Worm (Caenorhabditis elegans) whole organism, young adult: ENCODE results near the gene clc-28.
A peak's percentile ranks its signal among the peaks of the same experiment; 100 is the strongest.

Source experiments
- B0336.3 ChIP-seq: fragments of 200-800 bp; sonication (Bioruptor generic); IDR thresholded peaks from 2 replicates; pipeline ENCODE4 v1.3.6; 2022; ENCODE audit warnings: missing genetic modification characterization, missing compliant biosample characterization
- C06A6.2 ChIP-seq: fragments of 200-800 bp; sonication (Bioruptor generic); conservative IDR thresholded peaks from 2 replicates; pipeline ENCODE4 v1.3.6; 2022; ENCODE audit warnings: missing genetic modification characterization, missing compliant biosample characterization
- D2030.7 ChIP-seq: fragments of 200-800 bp; sonication (Bioruptor generic); IDR thresholded peaks from 2 replicates; pipeline ENCODE4 v1.3.6; 2022; ENCODE audit warnings: missing genetic modification reagents, missing genetic modification characterization, missing compliant biosample characterization
- F23B12.7 ChIP-seq: sonication (generic microtip); optimal IDR thresholded peaks from 2 replicates; lab custom pipeline; 2017; ENCODE audit warnings: missing genetic modification characterization, mild to moderate bottlenecking, missing compliant biosample characterization, antibody characterized with exemption, moderate library complexity; ENCODE audit not compliant: insufficient read depth
- F37B4.10 ChIP-seq: fragments of 200-800 bp; sonication (Bioruptor generic); IDR thresholded peaks from 2 replicates; pipeline ENCODE4 v1.3.6; 2022; ENCODE audit warnings: missing genetic modification characterization, missing compliant biosample characterization
- F49E8.2 ChIP-seq: sonication (generic microtip); optimal IDR thresholded peaks from 3 replicates; lab custom pipeline; 2017; ENCODE audit warnings: missing genetic modification characterization, mild to moderate bottlenecking, missing compliant biosample characterization, antibody characterized with exemption, moderate library complexity; ENCODE audit not compliant: insufficient read depth
- F57A8.1 ChIP-seq: fragments of 200-800 bp; sonication (Bioruptor generic); optimal IDR thresholded peaks from 2 replicates; lab custom pipeline; 2018; ENCODE audit warnings: mild to moderate bottlenecking, missing genetic modification characterization, moderate library complexity, missing compliant biosample characterization
- T07F8.4 ChIP-seq: sonication (generic microtip); optimal IDR thresholded peaks from 2 replicates; lab custom pipeline; 2016; ENCODE audit warnings: mild to moderate bottlenecking, missing genetic modification characterization, moderate library complexity, missing compliant biosample characterization
- Y53F4B.3 ChIP-seq: fragments of 200-800 bp; sonication (Bioruptor generic); IDR thresholded peaks from 2 replicates; pipeline ENCODE4 v1.3.6; 2022; ENCODE audit warnings: missing genetic modification reagents, missing genetic modification characterization, missing compliant biosample characterization
- Y79H2A.3 ChIP-seq: fragments of 200-800 bp; sonication (Bioruptor generic); conservative IDR thresholded peaks from 2 replicates; pipeline ENCODE4 v1.3.6; 2022; ENCODE audit warnings: missing genetic modification reagents, missing genetic modification characterization, missing compliant biosample characterization
- Y95B8A.8 ChIP-seq: fragments of 200-800 bp; sonication (Bioruptor generic); IDR thresholded peaks from 2 replicates; pipeline ENCODE4 v1.3.6; 2022; ENCODE audit warnings: missing genetic modification reagents, missing genetic modification characterization, missing compliant biosample characterization
- aptf-2 ChIP-seq: fragments of 200-800 bp; sonication (Bioruptor generic); conservative IDR thresholded peaks from 2 replicates; pipeline ENCODE4 v1.3.6; 2022; ENCODE audit warnings: missing genetic modification reagents, missing genetic modification characterization, missing compliant biosample characterization
- atf-7 ChIP-seq: sonication (generic microtip); optimal IDR thresholded peaks from 2 replicates; lab custom pipeline; 2017; ENCODE audit warnings: mild to moderate bottlenecking, missing genetic modification characterization, missing compliant biosample characterization
- attf-5 ChIP-seq: fragments of 200-800 bp; sonication (Bioruptor generic); optimal IDR thresholded peaks from 2 replicates; lab custom pipeline; 2018; ENCODE audit warnings: mild to moderate bottlenecking, missing genetic modification characterization, missing compliant biosample characterization
- bed-1 ChIP-seq: fragments of 200-800 bp; sonication (Bioruptor generic); IDR thresholded peaks from 2 replicates; pipeline ENCODE4 v1.3.6; 2022; ENCODE audit warnings: missing genetic modification reagents, missing genetic modification characterization, missing compliant biosample characterization
- cebp-1 ChIP-seq, 2 experiments: fragments of 200-800 bp in 1 of 2; sonication (Bioruptor generic) in 1 of 2; sonication (generic microtip) in 1 of 2; IDR thresholded peaks in 1 of 2; optimal IDR thresholded peaks in 1 of 2; 2 replicates each; pipeline versions ENCODE4 v1.3.6 to Lab custom; 2017 to 2022; ENCODE audit warnings: missing compliant biosample characterization in 2 of 2, missing genetic modification characterization in 2 of 2, mild to moderate bottlenecking in 1 of 2, missing genetic modification reagents in 1 of 2, moderate library complexity in 1 of 2
- ceh-100 ChIP-seq: fragments of 200-800 bp; sonication (Bioruptor generic); IDR thresholded peaks from 2 replicates; pipeline ENCODE4 v1.3.6; 2022; ENCODE audit warnings: missing genetic modification reagents, missing genetic modification characterization, missing compliant biosample characterization
- die-1 ChIP-seq: sonication (generic microtip); optimal IDR thresholded peaks from 2 replicates; lab custom pipeline; 2016; ENCODE audit warnings: missing genotype, mild to moderate bottlenecking, missing genetic modification characterization, missing compliant biosample characterization
- dox-1 ChIP-seq: fragments of 200-800 bp; sonication (Bioruptor generic); IDR thresholded peaks from 2 replicates; pipeline ENCODE4 v1.3.6; 2022; ENCODE audit warnings: missing genetic modification reagents, missing genetic modification characterization, missing compliant biosample characterization
- dpff-1 ChIP-seq: sonication (generic microtip); optimal IDR thresholded peaks from 2 replicates; lab custom pipeline; 2017; ENCODE audit warnings: mild to moderate bottlenecking, missing genetic modification characterization, missing compliant biosample characterization
- dpl-1 ChIP-seq: fragments of 150-350 bp; optimal IDR thresholded peaks from 2 replicates; lab custom pipeline; 2014; ENCODE audit warnings: missing biosample characterization, missing genetic modification reagents, missing genetic modification characterization
- efl-1 ChIP-seq: fragments of 150-350 bp; optimal IDR thresholded peaks from 2 replicates; lab custom pipeline; 2014; ENCODE audit warnings: missing biosample characterization, missing genetic modification reagents, missing genetic modification characterization
- ekl-4 ChIP-seq: fragments of 200-800 bp; sonication (Bioruptor generic); IDR thresholded peaks from 2 replicates; pipeline ENCODE4 v1.3.6; 2022; ENCODE audit warnings: missing genetic modification reagents, missing genetic modification characterization, missing compliant biosample characterization
- hlh-12 ChIP-seq: sonication (generic microtip); optimal IDR thresholded peaks from 2 replicates; lab custom pipeline; 2016; ENCODE audit warnings: missing genetic modification characterization, missing compliant biosample characterization
- hmg-1.2 ChIP-seq: fragments of 200-800 bp; sonication (Bioruptor generic); IDR thresholded peaks from 2 replicates; pipeline ENCODE4 v1.3.6; 2022; ENCODE audit warnings: missing genetic modification reagents, missing genetic modification characterization, missing compliant biosample characterization
- hsf-1 ChIP-seq: fragments of 200-800 bp; sonication (Bioruptor generic); IDR thresholded peaks from 2 replicates; pipeline ENCODE4 v1.3.6; 2022; ENCODE audit warnings: missing genetic modification reagents, missing genetic modification characterization, missing compliant biosample characterization
- lin-35 ChIP-seq, 3 experiments: fragments of 150-350 bp in 2 of 3; sonication (generic microtip) in 1 of 3; optimal IDR thresholded peaks; 2 replicates each; lab custom pipeline; 2014 to 2018; ENCODE audit warnings: missing biosample characterization in 3 of 3, missing genetic modification characterization in 3 of 3, missing genetic modification reagents in 3 of 3
- lin-40 ChIP-seq: sonication (generic microtip); optimal IDR thresholded peaks from 2 replicates; lab custom pipeline; 2016; ENCODE audit warnings: missing genetic modification characterization, mild to moderate bottlenecking, missing compliant biosample characterization, missing genotype, missing genetic modification reagents
- lin-54 ChIP-seq: fragments of 200-800 bp; sonication (Bioruptor generic); optimal IDR thresholded peaks from 2 replicates; lab custom pipeline; 2018; ENCODE audit warnings: mild to moderate bottlenecking, missing genetic modification characterization, missing compliant biosample characterization
- madf-3 ChIP-seq: fragments of 200-800 bp; sonication (Bioruptor generic); IDR thresholded peaks from 2 replicates; pipeline ENCODE4 v1.3.6; 2022; ENCODE audit warnings: missing genetic modification reagents, missing genetic modification characterization, missing compliant biosample characterization
- mes-4 ChIP-seq: sonication (generic microtip); optimal IDR thresholded peaks from 2 replicates; lab custom pipeline; 2016; ENCODE audit warnings: missing genotype, missing genetic modification characterization, missing compliant biosample characterization
- nfya-2 ChIP-seq: fragments of 200-800 bp; sonication (Bioruptor generic); IDR thresholded peaks from 2 replicates; pipeline ENCODE4 v1.3.6; 2022; ENCODE audit warnings: missing genetic modification reagents, missing genetic modification characterization, missing compliant biosample characterization
- nhr-179 ChIP-seq: sonication (generic microtip); optimal IDR thresholded peaks from 2 replicates; lab custom pipeline; 2016; ENCODE audit warnings: mild to moderate bottlenecking, missing genetic modification characterization, missing compliant biosample characterization
- nhr-90 ChIP-seq: sonication (generic microtip); optimal IDR thresholded peaks from 2 replicates; lab custom pipeline; 2016; ENCODE audit warnings: missing genotype, mild to moderate bottlenecking, missing genetic modification characterization, missing compliant biosample characterization
- pbrm-1 ChIP-seq: fragments of 200-800 bp; sonication (Bioruptor generic); IDR thresholded peaks from 2 replicates; pipeline ENCODE4 v1.3.6; 2022; ENCODE audit warnings: missing genetic modification reagents, missing genetic modification characterization, missing compliant biosample characterization
- pha-4 ChIP-seq: fragments of 150-350 bp; sonication (generic microtip); optimal IDR thresholded peaks from 2 replicates; lab custom pipeline; 2014; ENCODE audit warnings: missing biosample characterization, missing genetic modification reagents, missing genetic modification characterization
- rcor-1 ChIP-seq: fragments of 200-800 bp; sonication (Bioruptor generic); IDR thresholded peaks from 2 replicates; pipeline ENCODE4 v1.3.6; 2022; ENCODE audit warnings: missing genetic modification reagents, missing genetic modification characterization, missing compliant biosample characterization
- rec-8 ChIP-seq, 2 experiments: sonication (generic microtip); optimal IDR thresholded peaks; 2 replicates each; lab custom pipeline; 2016; ENCODE audit warnings: mild to moderate bottlenecking in 2 of 2, missing genetic modification characterization in 2 of 2, missing genetic modification reagents in 2 of 2, missing genotype in 2 of 2, missing biosample characterization in 1 of 2, missing compliant biosample characterization in 1 of 2, moderate library complexity in 1 of 2
- sdz-38 ChIP-seq: sonication (generic microtip); optimal IDR thresholded peaks from 2 replicates; lab custom pipeline; 2016; ENCODE audit warnings: missing genotype, missing genetic modification characterization, missing compliant biosample characterization
- snpc-1.1 ChIP-seq: sonication (generic microtip); optimal IDR thresholded peaks from 2 replicates; lab custom pipeline; 2017; ENCODE audit warnings: missing genetic modification characterization, mild to moderate bottlenecking, missing compliant biosample characterization, antibody characterized with exemption, moderate library complexity, missing genotype, missing genetic modification reagents; ENCODE audit not compliant: insufficient read depth
- snpc-4 ChIP-seq, 5 experiments: fragments of 150-350 bp in 1 of 5; sonication (generic microtip) in 4 of 5; optimal IDR thresholded peaks; 2 replicates each; lab custom pipeline; 2014 to 2018; ENCODE audit warnings: missing genetic modification characterization in 5 of 5, missing biosample characterization in 3 of 5, antibody characterized with exemption in 2 of 5, mild to moderate bottlenecking in 2 of 5, missing compliant biosample characterization in 2 of 5, missing genotype in 2 of 5, moderate library complexity in 2 of 5, missing genetic modification reagents in 1 of 5
- tlf-1 ChIP-seq: fragments of 200-800 bp; sonication (Bioruptor generic); optimal IDR thresholded peaks from 2 replicates; lab custom pipeline; 2018; ENCODE audit warnings: mild to moderate bottlenecking, missing genetic modification characterization, missing compliant biosample characterization
- unc-62 ChIP-seq: fragments of 150-350 bp; optimal IDR thresholded peaks from 2 replicates; lab custom pipeline; 2014; ENCODE audit warnings: missing biosample characterization, missing genetic modification reagents, missing genetic modification characterization
- zfh-2 ChIP-seq: fragments of 200-800 bp; sonication (Bioruptor generic); conservative IDR thresholded peaks from 2 replicates; pipeline ENCODE4 v1.3.6; 2022; ENCODE audit warnings: missing genetic modification reagents, missing genetic modification characterization, missing compliant biosample characterization
- ztf-22 ChIP-seq: fragments of 200-800 bp; sonication (Bioruptor generic); optimal IDR thresholded peaks from 2 replicates; lab custom pipeline; 2018; ENCODE audit warnings: mild to moderate bottlenecking, missing genetic modification characterization, moderate library complexity, missing compliant biosample characterization
- ztf-6 ChIP-seq: fragments of 200-800 bp; sonication (Bioruptor generic); IDR thresholded peaks from 2 replicates; pipeline ENCODE4 v1.3.6; 2022; ENCODE audit warnings: missing genetic modification reagents, missing genetic modification characterization, missing compliant biosample characterization

clc-28 gene

ce11 chrIII:8319100-8319499, 20.2 kb downstream of the clc-28 start, which contains the start of gene F10E9.11 (continued):
- TF ChIP-seq C06A6.2 (GFP tag; lab: Robert Waterston, UW) = no peak
- TF ChIP-seq pha-4 (tag; lab: Kevin White, UChicago) = peak; percentile 5
- no peak for TF ChIP-seq die-1 (tag; lab: Kevin White, UChicago)
- no peak for TF ChIP-seq mes-4 (tag; lab: Kevin White, UChicago)
- TF ChIP-seq ztf-6 = peak; percentile 72; the same call in 1 of the 2 replicates
- peak; percentile 78 for TF ChIP-seq pbrm-1 (GFP tag; lab: Robert Waterston, UW)
- no peak for TF ChIP-seq T07F8.4
- TF ChIP-seq dpl-1 = peak; percentile 88
- peak; percentile 82 for TF ChIP-seq rcor-1 (GFP tag; lab: Robert Waterston, UW)
- TF ChIP-seq unc-62 (GFP tag; lab: Kevin White, UChicago) = no peak
- no peak for TF ChIP-seq nfya-2 (GFP tag; lab: Robert Waterston, UW)
- TF ChIP-seq madf-3 = peak; percentile 85; the same call in 1 of the 2 replicates
- no peak for TF ChIP-seq Y53F4B.3 (GFP tag; lab: Robert Waterston, UW)
- peak; percentile 56; the same call in 1 of the 2 replicates for TF ChIP-seq ceh-100 (GFP tag; lab: Robert Waterston, UW)
- TF ChIP-seq ztf-22 (GFP tag; lab: Kevin White, UChicago) = no peak
- TF ChIP-seq F23B12.7 (tag; lab: Kevin White, UChicago) = peak; percentile 39
- no peak for TF ChIP-seq bed-1 (GFP tag; lab: Robert Waterston, UW)
- TF ChIP-seq nhr-179 (tag; lab: Kevin White, UChicago) = no peak
- no peak for TF ChIP-seq zfh-2 (GFP tag; lab: Robert Waterston, UW)
- no peak for TF ChIP-seq F57A8.1 (GFP tag; lab: Kevin White, UChicago)
- peak; percentile 62 for TF ChIP-seq ekl-4 (GFP tag; lab: Robert Waterston, UW)
- TF ChIP-seq snpc-4 (GFP tag; optimal IDR thresholded peaks at IDR 0.05; lab: Kevin White, UChicago) = no peak
- peak in 2 of 4 experiments; percentile 37 to 56 for TF ChIP-seq snpc-4 (tag; optimal IDR thresholded peaks at IDR 0.05; lab: Kevin White, UChicago)
- TF ChIP-seq aptf-2 (GFP tag; lab: Robert Waterston, UW) = 0 out of 2 replicates have a peak, but pooled peaks have one; percentile 37
- no peak for TF ChIP-seq dpff-1 (tag; lab: Kevin White, UChicago)
- peak; percentile 94 for TF ChIP-seq lin-54 (GFP tag; lab: Kevin White, UChicago)
- peak; percentile 92 for TF ChIP-seq dox-1
- peak in 1 of 2 experiments; percentile 66 for TF ChIP-seq rec-8 (tag; optimal IDR thresholded peaks at IDR 0.05; lab: Kevin White, UChicago)
- no peak for TF ChIP-seq sdz-38 (tag; lab: Kevin White, UChicago)
- TF ChIP-seq tlf-1 (GFP tag; lab: Kevin White, UChicago) = peak; percentile 28
- peak; percentile 13 for TF ChIP-seq F49E8.2
- TF ChIP-seq hsf-1 (GFP tag; lab: Robert Waterston, UW) = 0 out of 2 replicates have a peak, but pooled peaks have one; percentile 5
- peak; percentile 70 for TF ChIP-seq D2030.7 (GFP tag; lab: Robert Waterston, UW)
- TF ChIP-seq nhr-90 = no peak
- TF ChIP-seq snpc-1.1 (tag; lab: Kevin White, UChicago) = peak; percentile 45
- peak; percentile 58; the same call in 1 of the 2 replicates for TF ChIP-seq Y95B8A.8 (GFP tag; lab: Robert Waterston, UW)
- peak; percentile 90 for TF ChIP-seq efl-1 (GFP tag; lab: Kevin White, UChicago)
- TF ChIP-seq hmg-1.2 (GFP tag; lab: Robert Waterston, UW) = peak; percentile 96
- 0 out of 2 replicates have a peak, but pooled peaks have one; percentile 25 for TF ChIP-seq cebp-1 (GFP tag; IDR thresholded peaks at IDR 0.05; lab: Robert Waterston, UW)
- no peak for TF ChIP-seq cebp-1 (tag; optimal IDR thresholded peaks at IDR 0.05; lab: Kevin White, UChicago)
- TF ChIP-seq lin-40 = peak; percentile 42
- no peak for TF ChIP-seq B0336.3 (GFP tag; lab: Robert Waterston, UW)
- no peak for TF ChIP-seq atf-7 (tag; lab: Kevin White, UChicago)
- no peak for TF ChIP-seq F37B4.10 (GFP tag; lab: Robert Waterston, UW)
- no peak for TF ChIP-seq hlh-12 (tag; lab: Kevin White, UChicago)
- TF ChIP-seq Y79H2A.3 = no peak
- TF ChIP-seq attf-5 = peak; percentile 67
- peak; percentile 11 to 68 (median 28) for TF ChIP-seq lin-35 (GFP tag; optimal IDR thresholded peaks at IDR 0.05; lab: Kevin White, UChicago)
